Worm (Caenorhabditis elegans) whole organism, L1 larva: Measurements from ENCODE around the gene C24H11.1.

Experiments used
- ces-1 ChIP-seq: fragments of 150-350 bp; optimal IDR thresholded peaks from 2 replicates; lab custom pipeline; 2014; ENCODE audit warnings: missing biosample characterization, missing genetic modification reagents, missing genetic modification characterization
- lin-39 ChIP-seq: fragments of 150-350 bp; optimal IDR thresholded peaks from 2 replicates; lab custom pipeline; 2014; ENCODE audit warnings: missing biosample characterization, missing genetic modification reagents, missing genetic modification characterization
- nhr-76 ChIP-seq: sonication (generic microtip); optimal IDR thresholded peaks from 2 replicates; lab custom pipeline; 2017; ENCODE audit warnings: missing biosample characterization, missing genetic modification characterization
- nhr-77 ChIP-seq: fragments of 150-350 bp; optimal IDR thresholded peaks from 2 replicates; lab custom pipeline; 2014; ENCODE audit warnings: missing biosample characterization, missing genetic modification characterization

DNA sequence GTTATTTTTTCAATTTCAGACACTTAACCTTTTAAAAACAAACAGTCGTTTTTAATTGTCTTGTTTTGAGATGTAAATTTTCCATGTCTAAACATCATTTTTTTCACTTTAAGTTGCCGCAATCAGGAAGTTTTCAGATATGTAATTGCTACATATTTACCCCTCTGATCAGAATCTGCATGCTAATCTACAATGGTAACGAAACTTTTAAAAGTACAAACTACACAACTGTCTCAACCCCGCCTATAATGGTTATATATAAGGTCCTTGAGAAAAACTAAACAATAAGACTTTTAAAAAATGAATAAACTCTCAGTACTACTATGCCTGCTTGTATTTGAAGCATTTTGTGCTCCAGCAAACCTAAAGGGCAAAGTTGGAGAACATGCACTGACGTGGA, 21.3 kb downstream of the C24H11.1 start, which contains the start of gene C18D11.9:
- TF ChIP-seq lin-39 (tag; lab: Kevin White, UChicago) (no peak), nhr-76 (tag; lab: Kevin White, UChicago) (no peak), ces-1 (GFP tag; lab: Kevin White, UChicago) (no peak), nhr-77 (tag; lab: Kevin White, UChicago) (no peak)
